Worm (Caenorhabditis elegans): ENCODE results near the gene ttc-7.

Gene ttc-7

DNA sequence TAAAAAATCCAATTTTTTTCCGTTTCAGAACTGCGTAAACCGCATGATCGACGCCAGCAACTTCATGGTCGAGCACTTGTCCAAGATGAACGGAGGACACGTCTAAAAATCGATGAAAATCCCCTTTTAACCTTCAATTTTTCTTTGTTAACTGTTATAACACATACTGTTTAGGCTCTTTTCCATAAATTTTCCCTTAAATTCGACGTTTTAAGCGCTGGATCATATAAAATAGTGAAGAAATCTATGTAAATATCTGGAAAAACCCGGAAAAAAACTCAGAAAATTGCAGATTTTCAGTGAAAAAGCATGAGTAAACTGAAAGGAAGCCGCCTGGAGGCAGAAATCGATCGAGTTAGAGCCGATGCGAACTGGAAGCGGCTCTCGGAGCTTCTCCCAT lies at the start of gene ttc-7:
TSS of gene ttc-7 (plus strand) at position 301 of the 400 bp plus-strand sequence.
- TF ChIP-seq unc-62 (GFP tag; optimal IDR thresholded peaks at IDR 0.05) = no peak

DNA sequence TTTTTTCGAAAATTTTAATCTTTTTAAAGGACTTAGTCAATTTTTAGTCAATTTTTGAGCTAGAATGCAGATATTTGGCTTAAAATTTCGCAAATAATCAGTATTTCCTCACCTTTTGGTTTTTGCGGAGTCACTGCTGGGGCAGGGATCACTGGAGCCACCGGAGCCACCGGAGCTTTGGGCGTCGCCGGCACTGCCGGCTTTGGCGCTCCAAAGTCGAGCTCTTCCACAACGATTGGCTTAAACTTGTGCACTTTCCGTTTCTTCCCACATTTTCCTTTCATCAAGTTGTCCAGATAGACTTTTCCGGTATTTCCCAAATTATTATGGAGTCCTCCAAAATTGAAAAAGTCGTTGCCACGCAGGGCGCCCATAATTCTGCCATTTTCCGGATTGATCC lies 45.9 kb upstream of the ttc-7 start:
- TF ChIP-seq unc-62 (GFP tag; optimal IDR thresholded peaks at IDR 0.05) = no peak

DNA sequence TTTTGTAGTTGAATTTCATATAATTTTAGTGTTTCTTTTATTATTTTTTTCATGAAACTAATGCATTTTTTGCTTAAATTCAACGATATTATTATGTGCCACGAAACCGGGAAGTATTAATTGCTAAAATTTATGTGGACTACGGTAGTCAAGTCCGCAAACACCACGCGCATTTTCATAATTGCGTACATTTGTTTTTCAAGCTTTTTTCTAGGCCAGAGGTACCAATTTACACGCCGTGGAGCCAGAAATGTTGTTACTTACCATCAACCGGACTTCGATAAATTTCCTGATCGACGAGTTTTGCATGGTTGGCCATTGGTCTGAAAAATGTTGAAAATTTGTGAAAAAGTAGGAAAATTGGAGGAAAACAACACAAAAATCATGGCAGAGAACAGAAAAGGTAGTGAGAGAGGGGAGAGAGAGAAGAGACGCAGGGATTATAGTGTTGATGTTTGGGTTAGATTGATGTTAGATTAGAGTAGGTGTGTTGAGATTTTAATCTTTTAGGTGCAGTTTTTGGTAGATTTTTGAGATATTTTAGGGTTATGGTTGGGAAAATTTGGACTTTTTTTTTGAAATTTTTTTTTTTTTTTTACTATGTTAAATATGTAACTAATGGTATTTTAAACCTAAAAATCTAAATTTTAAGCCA lies 42.1 kb upstream of the ttc-7 start, which contains the start of gene clp-4:
TSS of gene clp-4 (minus strand) at position 323 of the 655 bp plus-strand sequence.
- no peak for TF ChIP-seq unc-62 (GFP tag; optimal IDR thresholded peaks at IDR 0.05)

DNA sequence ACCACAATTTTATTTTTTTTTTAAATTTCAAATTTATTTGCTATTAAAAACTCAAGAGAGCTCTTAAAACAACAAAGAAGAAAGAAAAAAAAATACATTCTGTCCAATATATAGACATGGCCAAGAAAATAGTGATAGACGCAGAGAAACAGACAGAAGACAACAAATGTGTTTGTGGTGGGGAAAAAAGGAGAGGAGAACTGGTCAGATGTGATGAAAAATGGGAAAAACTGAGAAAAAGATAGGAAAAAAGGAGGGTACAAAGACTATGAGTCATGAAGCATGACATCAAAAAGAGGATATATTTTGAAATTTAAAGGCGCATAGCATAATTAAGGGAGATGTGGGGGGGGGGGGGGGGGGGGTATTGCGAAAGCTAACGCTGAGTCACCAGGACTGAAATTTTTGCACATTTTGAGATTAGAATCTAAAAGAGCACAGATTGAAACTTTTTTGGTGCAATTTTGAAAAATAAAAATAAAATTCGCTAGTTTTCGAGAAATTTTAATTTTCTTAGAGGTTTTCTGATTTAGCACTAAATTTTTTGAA lies 41.1 kb upstream of the ttc-7 start:
- no peak for TF ChIP-seq unc-62 (GFP tag; optimal IDR thresholded peaks at IDR 0.05)

DNA sequence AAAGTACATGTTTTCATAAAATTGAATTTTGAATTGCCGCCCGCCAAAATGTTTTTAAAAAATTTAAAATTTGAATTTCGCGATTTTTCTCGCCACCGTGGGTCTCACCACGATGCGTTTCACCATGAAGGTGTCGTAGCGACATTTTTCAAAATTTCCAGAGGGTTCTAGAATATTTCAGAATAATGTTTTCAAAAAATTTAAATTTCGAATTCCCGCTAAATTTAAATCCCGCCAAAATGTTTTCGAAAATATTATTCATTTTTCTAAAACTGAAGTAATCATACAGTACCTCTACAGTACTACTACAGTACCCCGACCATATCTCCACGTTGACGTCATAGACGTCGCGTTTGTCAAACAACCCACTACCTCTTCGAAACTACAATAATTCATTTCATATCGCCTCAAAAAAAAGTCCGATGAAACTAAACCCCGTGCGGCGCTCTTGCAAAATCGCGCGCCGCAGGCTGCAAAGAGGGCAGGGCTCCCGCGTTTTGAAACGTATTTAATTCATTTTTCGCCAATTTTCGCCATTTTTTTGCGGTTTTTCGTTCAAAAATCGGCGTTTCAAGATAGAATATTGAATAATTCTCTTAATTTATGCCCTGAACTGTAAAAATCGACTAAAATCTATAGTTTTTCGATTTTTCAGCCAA lies 35.8 kb upstream of the ttc-7 start, which contains the start of the genes pvf-1 and Y39A3CL.7:
TSS of gene pvf-1 (minus strand) at position 51 of the 659 bp plus-strand sequence.
TSS of gene Y39A3CL.7 (plus strand) at position 656 of the 659 bp plus-strand sequence.
- no peak for TF ChIP-seq unc-62 (GFP tag; optimal IDR thresholded peaks at IDR 0.05)

DNA sequence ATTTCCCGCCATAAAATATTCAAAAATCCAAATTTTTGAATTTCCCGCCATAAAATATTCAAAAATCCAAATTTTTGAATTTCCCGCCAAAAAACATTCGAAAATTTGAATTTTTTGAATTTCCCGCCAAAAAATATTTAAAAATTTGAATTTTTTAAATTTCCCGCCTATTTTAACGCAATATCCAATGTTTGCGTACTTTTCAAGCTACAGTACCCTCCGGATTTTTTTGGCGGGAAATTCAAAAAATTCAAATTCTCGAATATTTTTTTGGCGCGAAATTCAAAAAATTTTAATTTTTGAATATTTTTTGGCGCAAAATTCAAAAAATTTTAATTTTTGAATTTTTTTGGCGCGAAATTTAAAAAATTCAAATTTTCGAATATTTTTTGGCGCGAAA lies 29.1 kb upstream of the ttc-7 start:
- TF ChIP-seq unc-62 (GFP tag; optimal IDR thresholded peaks at IDR 0.05) = no peak

DNA sequence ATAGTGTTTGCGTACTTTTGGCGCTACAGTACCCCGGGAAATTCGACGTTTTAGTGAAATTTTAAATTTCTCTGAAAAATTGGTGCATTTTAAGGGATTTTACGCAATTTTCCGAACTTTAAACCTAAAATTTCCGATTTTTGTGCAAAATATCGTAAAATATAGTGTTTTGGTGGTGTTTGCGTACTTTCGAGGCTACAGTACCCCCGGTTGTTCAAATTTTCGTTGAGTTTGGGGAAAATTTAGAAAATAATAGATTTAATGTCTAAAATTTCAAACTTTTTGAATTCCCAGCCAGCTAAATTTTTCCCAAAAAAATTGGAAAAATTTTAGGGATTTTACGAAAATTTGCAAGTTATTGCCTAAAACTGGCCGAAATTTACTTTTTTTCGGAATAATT lies 27.8 kb upstream of the ttc-7 start:
- TF ChIP-seq unc-62 (GFP tag; optimal IDR thresholded peaks at IDR 0.05) = no peak

DNA sequence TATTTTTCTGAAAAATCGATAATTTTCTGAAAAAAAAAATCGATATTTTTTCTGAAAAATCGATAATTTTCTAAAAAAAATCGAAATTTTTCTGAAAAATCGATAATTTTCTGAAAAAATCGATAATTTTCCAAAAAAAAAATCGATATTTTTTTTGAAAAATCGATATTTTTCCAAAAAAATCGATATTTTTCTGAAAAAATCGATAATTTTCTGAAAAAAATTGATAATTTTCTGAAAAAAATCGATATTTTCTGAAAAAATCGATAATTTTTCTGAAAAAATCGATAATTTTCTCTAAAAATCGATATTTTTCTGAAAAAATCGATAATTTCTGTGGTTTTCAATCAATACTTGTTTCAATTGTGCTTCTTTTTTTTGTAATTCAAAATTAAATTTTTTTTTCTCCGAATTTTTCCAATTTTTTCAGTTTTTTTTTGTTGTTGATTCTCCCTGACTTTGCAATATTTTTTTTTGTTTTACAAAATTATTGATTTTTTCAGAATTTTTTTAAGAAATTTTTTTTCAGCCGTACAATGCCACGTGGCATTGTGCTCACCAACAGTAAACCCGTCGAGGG lies 26.2 kb upstream of the ttc-7 start, which contains the start of gene rexd-1:
TSS of gene rexd-1 (plus strand) at position 530 of the 580 bp plus-strand sequence.
- no peak for TF ChIP-seq unc-62 (GFP tag; optimal IDR thresholded peaks at IDR 0.05)

DNA sequence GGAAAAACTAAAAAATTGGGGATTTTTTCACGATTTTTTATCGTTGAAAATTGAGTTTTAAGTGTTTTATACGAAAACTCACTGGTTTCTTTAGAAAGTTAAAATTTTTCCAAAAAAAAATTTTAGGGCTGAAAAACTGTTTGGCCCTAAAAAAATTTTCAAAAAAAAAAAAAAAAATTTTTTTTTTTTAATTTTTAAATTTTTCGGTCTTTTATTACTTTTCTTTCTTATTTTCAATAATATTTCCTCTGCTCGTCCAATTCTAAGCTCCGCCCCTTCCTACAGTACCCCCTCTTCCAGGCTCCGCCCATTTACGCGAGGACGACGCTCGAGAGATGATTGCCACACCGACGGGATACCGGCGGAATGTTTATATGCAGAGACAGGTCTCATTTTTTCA lies 11.5 kb upstream of the ttc-7 start, which contains the start of gene pqn-82:
TSS of gene pqn-82 (plus strand) at position 301 of the 400 bp plus-strand sequence.
- no peak for TF ChIP-seq unc-62 (GFP tag; optimal IDR thresholded peaks at IDR 0.05)

DNA sequence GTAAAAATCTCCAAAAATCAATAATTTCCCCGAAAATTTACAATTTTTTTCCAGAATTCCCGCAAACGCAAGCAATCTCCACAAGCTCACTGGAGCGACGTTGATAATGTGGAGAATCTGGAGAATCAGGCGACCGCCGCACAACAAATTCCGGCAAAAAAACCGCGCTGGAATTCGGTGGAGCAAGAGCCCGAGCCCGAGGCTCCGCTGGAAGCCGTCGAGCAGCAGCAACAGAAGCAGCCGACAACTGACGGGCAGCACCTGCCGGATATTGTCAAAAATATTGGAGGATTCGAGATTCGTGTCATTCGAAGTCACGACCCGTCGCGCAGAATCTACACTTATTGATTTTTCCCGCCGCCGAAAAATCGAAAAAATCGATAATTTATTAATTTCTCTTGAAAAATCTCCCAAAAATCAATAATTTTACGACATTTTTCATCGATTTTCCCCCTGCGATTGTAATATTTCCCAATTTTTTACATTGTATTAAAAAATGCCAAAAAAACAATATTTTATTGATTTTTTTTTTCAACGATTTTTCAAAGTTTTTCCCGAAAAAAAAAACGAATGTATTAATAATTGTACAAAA lies 8.0 kb upstream of the ttc-7 start:
- TF ChIP-seq unc-62 (GFP tag; optimal IDR thresholded peaks at IDR 0.05) = no peak

DNA sequence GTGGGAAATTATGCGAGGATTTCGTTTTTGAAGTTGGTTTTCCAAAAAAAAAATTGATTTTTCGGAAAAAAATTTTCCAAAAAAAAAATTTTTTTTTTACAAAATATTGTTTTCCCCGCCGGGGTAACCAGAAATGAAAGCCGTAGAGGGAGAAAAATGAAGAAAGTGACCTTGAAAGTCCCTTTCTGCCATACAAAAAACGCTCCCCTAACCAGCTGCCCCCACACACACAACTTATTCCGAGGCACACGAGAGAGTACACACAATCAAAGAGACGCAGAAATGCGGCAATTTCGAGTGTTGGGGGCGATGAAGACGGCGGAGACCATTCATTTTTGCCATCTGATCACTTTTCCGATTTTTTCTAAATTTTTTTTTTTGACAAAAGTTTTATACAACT lies 6.3 kb upstream of the ttc-7 start:
- no peak for TF ChIP-seq unc-62 (GFP tag; optimal IDR thresholded peaks at IDR 0.05)

DNA sequence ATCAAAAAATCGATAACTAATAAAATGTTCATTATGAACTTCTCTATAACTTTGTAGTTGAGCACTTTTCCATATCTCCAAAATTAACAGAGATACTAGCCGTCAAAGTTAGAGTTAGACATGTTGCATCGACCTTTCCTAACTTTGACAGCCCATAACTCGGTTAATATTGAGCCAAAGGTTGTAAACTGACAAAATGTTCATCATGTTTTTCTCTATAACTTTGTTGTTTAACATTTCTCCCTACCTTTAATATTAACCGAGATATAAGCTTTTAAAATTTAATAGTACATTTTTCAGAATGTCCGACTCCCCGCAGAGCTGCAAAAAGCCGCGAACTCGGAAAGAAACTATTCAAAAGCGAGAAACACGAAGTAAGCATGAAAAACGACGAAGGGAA lies 5.1 kb upstream of the ttc-7 start, which contains the start of gene hlh-33:
TSS of gene hlh-33 (plus strand) at position 301 of the 400 bp plus-strand sequence.
- TF ChIP-seq unc-62 (GFP tag; optimal IDR thresholded peaks at IDR 0.05) = no peak

DNA sequence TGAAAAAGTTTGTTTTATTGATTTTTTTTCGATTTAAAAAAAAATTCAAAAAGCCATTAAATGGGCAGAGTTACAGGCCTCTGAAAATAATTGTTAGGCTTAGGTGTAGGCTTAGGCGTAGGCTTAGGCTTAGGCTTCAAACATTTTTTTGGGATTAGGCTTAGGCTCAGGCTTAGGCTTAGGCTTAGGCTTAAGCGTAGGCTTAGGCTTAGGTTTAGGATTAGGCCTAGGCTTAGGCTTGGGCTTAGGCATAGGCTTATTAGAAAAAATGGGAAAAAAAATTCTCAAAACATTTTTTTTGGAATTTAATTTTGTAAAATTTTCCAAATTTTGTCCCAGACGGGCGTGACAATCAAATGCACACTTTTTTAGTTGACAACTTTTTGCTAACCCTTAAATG lies 4.1 kb upstream of the ttc-7 start:
- TF ChIP-seq unc-62 (GFP tag; optimal IDR thresholded peaks at IDR 0.05) = no peak

DNA sequence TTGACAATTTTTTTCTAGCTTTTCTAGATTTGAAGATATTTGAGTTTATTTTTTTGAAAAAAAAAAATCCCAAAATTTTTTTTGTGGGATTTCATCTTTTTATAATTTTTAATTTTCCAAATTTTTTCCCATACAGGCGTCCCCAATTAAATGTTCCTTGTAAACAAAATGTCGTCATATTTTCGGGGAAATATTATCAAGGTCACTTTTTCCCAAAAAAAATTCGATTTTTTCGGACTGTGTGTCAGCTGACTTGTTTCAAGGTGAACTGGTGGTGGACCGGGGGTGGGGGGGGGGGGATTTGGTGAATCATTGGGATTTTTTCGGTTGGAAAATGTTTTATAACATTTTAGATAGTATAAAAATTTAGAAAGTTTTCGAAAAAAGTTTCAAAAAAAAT lies 3.5 kb upstream of the ttc-7 start:
- no peak for TF ChIP-seq unc-62 (GFP tag; optimal IDR thresholded peaks at IDR 0.05)

DNA sequence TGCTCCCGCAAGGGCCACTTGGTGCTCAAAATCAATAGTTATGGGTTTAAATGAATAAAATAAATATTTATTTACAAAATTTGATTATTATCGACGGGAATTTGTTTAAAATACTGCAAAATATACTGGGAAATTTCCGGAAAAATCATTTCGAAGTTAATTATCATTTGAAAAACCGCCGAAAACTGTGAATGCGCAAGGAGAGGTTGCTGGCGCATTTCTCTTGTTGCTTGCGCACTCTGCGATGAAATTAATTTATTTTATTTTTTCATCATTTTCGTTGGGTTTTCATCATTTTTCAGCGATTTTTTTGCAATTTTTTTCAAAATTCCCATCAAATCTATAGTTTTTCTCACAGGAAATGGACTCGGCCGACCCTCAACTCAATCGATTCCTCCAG lies 697 bp upstream of the ttc-7 start, which contains the start of gene ddp-1:
TSS of gene ddp-1 (plus strand) at position 357 of the 400 bp plus-strand sequence.
- no peak for TF ChIP-seq unc-62 (GFP tag; optimal IDR thresholded peaks at IDR 0.05)
